Fruit fly (Drosophila melanogaster) whole organism, embryonic: ENCODE data around the gene Ilp6.

Experiments
- Asciz ChIP-seq: fragments of 200-800 bp; sonication (Bioruptor generic); optimal IDR thresholded peaks from 2 replicates; lab custom pipeline; 2017; ENCODE audit warnings: missing biosample characterization, mild to moderate bottlenecking, missing genetic modification characterization, missing genetic modification reagents
- C15 ChIP-seq: fragments of 200-800 bp; sonication (Bioruptor generic); IDR thresholded peaks from 3 replicates; pipeline ENCODE4 v1.3.6; 2022; ENCODE audit warnings: missing biosample characterization, missing genetic modification characterization
- CG10274 ChIP-seq: fragments of 200-800 bp; sonication (Bioruptor generic); optimal IDR thresholded peaks from 3 replicates; lab custom pipeline; 2017; ENCODE audit warnings: missing biosample characterization, mild to moderate bottlenecking, missing genetic modification characterization
- CG12104 ChIP-seq: fragments of 200-800 bp; sonication (Bioruptor generic); optimal IDR thresholded peaks from 3 replicates; lab custom pipeline; 2016; ENCODE audit warnings: missing biosample characterization, missing genetic modification characterization
- CG12744 ChIP-seq: fragments of 200-800 bp; sonication (Bioruptor generic); optimal IDR thresholded peaks from 2 replicates; lab custom pipeline; 2016; ENCODE audit warnings: missing biosample characterization, missing genetic modification characterization
- CG15073 ChIP-seq: fragments of 200-800 bp; sonication (Bioruptor generic); optimal IDR thresholded peaks from 2 replicates; lab custom pipeline; 2016; ENCODE audit warnings: missing biosample characterization, missing genetic modification characterization
- CG1529 ChIP-seq: fragments of 200-800 bp; sonication (Bioruptor generic); optimal IDR thresholded peaks from 3 replicates; lab custom pipeline; 2018; ENCODE audit warnings: missing biosample characterization, missing genetic modification characterization
- CG17829 ChIP-seq: fragments of 200-800 bp; optimal IDR thresholded peaks from 2 replicates; lab custom pipeline; 2019; ENCODE audit warnings: missing biosample characterization, mild to moderate bottlenecking, missing genetic modification characterization, moderate library complexity
- CG34422 ChIP-seq: fragments of 200-800 bp; sonication (Bioruptor generic); IDR thresholded peaks from 3 replicates; pipeline ENCODE4 v1.3.6; 2022; ENCODE audit warnings: missing biosample characterization, missing genetic modification characterization
- CG3838 ChIP-seq: fragments of 200-800 bp; sonication (Bioruptor generic); optimal IDR thresholded peaks from 3 replicates; lab custom pipeline; 2016; ENCODE audit warnings: missing biosample characterization, missing genetic modification characterization
- CG3847 ChIP-seq: fragments of 200-800 bp; sonication (Bioruptor generic); IDR thresholded peaks from 2 replicates; pipeline ENCODE4 v1.3.6; 2022; ENCODE audit warnings: missing biosample characterization, missing genetic modification characterization
- CG4328 ChIP-seq: fragments of 200-800 bp; sonication (Bioruptor generic); optimal IDR thresholded peaks from 3 replicates; lab custom pipeline; 2017; ENCODE audit warnings: missing biosample characterization, missing genetic modification reagents, missing genetic modification characterization
- CG4360 ChIP-seq: fragments of 200-800 bp; sonication (Bioruptor generic); IDR thresholded peaks from 2 replicates; pipeline ENCODE4 v1.3.6; 2022; ENCODE audit warnings: missing biosample characterization, missing genetic modification characterization
- CG5245 ChIP-seq: fragments of 200-800 bp; sonication (Bioruptor generic); optimal IDR thresholded peaks from 3 replicates; lab custom pipeline; 2016; ENCODE audit warnings: missing biosample characterization, missing genetic modification characterization
- CG6175 ChIP-seq: fragments of 200-800 bp; sonication (Bioruptor generic); IDR thresholded peaks from 3 replicates; pipeline ENCODE4 v1.3.6; 2022; ENCODE audit warnings: missing biosample characterization, missing genetic modification characterization
- CG6813 ChIP-seq: fragments of 200-800 bp; sonication (Bioruptor generic); optimal IDR thresholded peaks from 2 replicates; lab custom pipeline; 2017; ENCODE audit warnings: missing biosample characterization, missing genetic modification characterization, mild to moderate bottlenecking, moderate library complexity, missing genetic modification reagents
- CG9727 ChIP-seq: fragments of 200-800 bp; sonication (Bioruptor generic); optimal IDR thresholded peaks from 3 replicates; lab custom pipeline; 2017; ENCODE audit warnings: missing biosample characterization, mild to moderate bottlenecking, missing genetic modification characterization
- CG9932 ChIP-seq: fragments of 200-800 bp; sonication (Bioruptor generic); IDR thresholded peaks from 2 replicates; pipeline ENCODE4 v1.3.6; 2022; ENCODE audit warnings: missing biosample characterization, missing genetic modification characterization
- CHES-1-like ChIP-seq: fragments of 200-800 bp; sonication (Bioruptor generic); optimal IDR thresholded peaks from 2 replicates; lab custom pipeline; 2016; ENCODE audit warnings: missing biosample characterization, missing genetic modification characterization
- CTCF ChIP-seq: fragments of 200-800 bp; sonication (Bioruptor generic); optimal IDR thresholded peaks from 2 replicates; lab custom pipeline; 2017; ENCODE audit warnings: missing biosample characterization, mild to moderate bottlenecking, missing genetic modification characterization, moderate library complexity
- Deaf1 ChIP-seq: fragments of 200-800 bp; optimal IDR thresholded peaks from 3 replicates; lab custom pipeline; 2019; ENCODE audit warnings: missing biosample characterization, mild to moderate bottlenecking, missing genetic modification characterization, moderate library complexity
- Dek ChIP-seq: fragments of 200-800 bp; sonication (Bioruptor generic); optimal IDR thresholded peaks from 3 replicates; lab custom pipeline; 2019; ENCODE audit warnings: missing biosample characterization, mild to moderate bottlenecking, missing genetic modification characterization, moderate library complexity
- ERR ChIP-seq: fragments of 200-800 bp; sonication (Bioruptor generic); optimal IDR thresholded peaks from 2 replicates; lab custom pipeline; 2016; ENCODE audit warnings: missing biosample characterization, missing genetic modification characterization
- Ets97D ChIP-seq: fragments of 200-800 bp; sonication (Bioruptor generic); optimal IDR thresholded peaks from 3 replicates; lab custom pipeline; 2016; ENCODE audit warnings: missing biosample characterization, missing genetic modification characterization
- Hey ChIP-seq: fragments of 200-800 bp; sonication (Bioruptor generic); optimal IDR thresholded peaks from 3 replicates; lab custom pipeline; 2018; ENCODE audit warnings: missing biosample characterization, mild to moderate bottlenecking, missing genetic modification characterization
- Hmr ChIP-seq: fragments of 200-800 bp; sonication (Bioruptor generic); optimal IDR thresholded peaks from 3 replicates; lab custom pipeline; 2017; ENCODE audit warnings: mild to moderate bottlenecking, missing biosample characterization, missing genetic modification reagents, missing genetic modification characterization
- Hmx ChIP-seq: fragments of 200-800 bp; sonication (Bioruptor generic); optimal IDR thresholded peaks from 2 replicates; lab custom pipeline; 2016; ENCODE audit warnings: missing biosample characterization, missing genetic modification characterization
- Hr51 ChIP-seq, 2 experiments: fragments of 200-800 bp; sonication (Bioruptor generic); optimal IDR thresholded peaks; 2 replicates in 1 of 2; 3 replicates in 1 of 2; lab custom pipeline; 2016 to 2018; ENCODE audit warnings: missing biosample characterization in 2 of 2, missing genetic modification characterization in 2 of 2, mild to moderate bottlenecking in 1 of 2, moderate library complexity in 1 of 2
- Jarid2 ChIP-seq: fragments of 200-800 bp; sonication (Bioruptor generic); optimal IDR thresholded peaks from 3 replicates; lab custom pipeline; 2017; ENCODE audit warnings: mild to moderate bottlenecking, missing biosample characterization, missing genetic modification reagents, missing genetic modification characterization
- MBD-R2 ChIP-seq: fragments of 200-800 bp; sonication (Bioruptor generic); IDR thresholded peaks from 2 replicates; pipeline ENCODE4 v1.3.6; 2022; ENCODE audit warnings: missing biosample characterization, missing genetic modification characterization
- Max ChIP-seq: fragments of 200-800 bp; sonication (Bioruptor generic); optimal IDR thresholded peaks from 2 replicates; lab custom pipeline; 2016; ENCODE audit warnings: missing biosample characterization, mild to moderate bottlenecking, missing genetic modification characterization
- Med ChIP-seq: fragments of 200-800 bp; sonication (Bioruptor generic); peaks from one replicate; lab custom pipeline; 2016; ENCODE audit warnings: missing biosample characterization, missing genetic modification characterization, mild to moderate bottlenecking, inconsistent platforms, moderate library complexity
- Optix ChIP-seq: fragments of 200-800 bp; sonication (Bioruptor generic); IDR thresholded peaks from 3 replicates; pipeline ENCODE4 v1.3.6; 2022; ENCODE audit warnings: missing biosample characterization, missing genetic modification characterization
- Pdp1 ChIP-seq, 2 experiments: fragments of 200-800 bp; sonication (Bioruptor generic); optimal IDR thresholded peaks; 3 replicates each; lab custom pipeline; 2016; ENCODE audit warnings: missing biosample characterization in 2 of 2, missing genetic modification characterization in 2 of 2, mild to moderate bottlenecking in 1 of 2, moderate library complexity in 1 of 2
- Spps ChIP-seq: fragments of 200-800 bp; sonication (Bioruptor generic); optimal IDR thresholded peaks from 2 replicates; lab custom pipeline; 2018; ENCODE audit warnings: missing biosample characterization, mild to moderate bottlenecking, missing genetic modification characterization
- Taf1 ChIP-seq: fragments of 200-800 bp; sonication (Bioruptor generic); IDR thresholded peaks from 2 replicates; pipeline ENCODE4 v1.3.6; 2022; ENCODE audit warnings: missing biosample characterization, missing genetic modification characterization
- ab ChIP-seq: fragments of 200-800 bp; sonication (Bioruptor generic); optimal IDR thresholded peaks from 2 replicates; lab custom pipeline; 2016; ENCODE audit warnings: missing biosample characterization, missing genetic modification characterization
- bsh ChIP-seq, 2 experiments: fragments of 200-800 bp; sonication (Bioruptor generic); optimal IDR thresholded peaks; 2 replicates each; lab custom pipeline; 2017 to 2018; ENCODE audit warnings: mild to moderate bottlenecking in 2 of 2, missing biosample characterization in 2 of 2, missing genetic modification characterization in 2 of 2, moderate library complexity in 1 of 2
- caup ChIP-seq: fragments of 200-800 bp; sonication (Bioruptor generic); optimal IDR thresholded peaks from 3 replicates; lab custom pipeline; 2017; ENCODE audit warnings: missing biosample characterization, mild to moderate bottlenecking, missing genetic modification characterization, moderate library complexity; ENCODE audit not compliant: severe bottlenecking
- crc ChIP-seq: fragments of 200-800 bp; sonication (Bioruptor generic); optimal IDR thresholded peaks from 2 replicates; lab custom pipeline; 2016; ENCODE audit warnings: missing biosample characterization, missing genetic modification characterization
- crol ChIP-seq: fragments of 200-800 bp; sonication (Bioruptor generic); IDR thresholded peaks from 2 replicates; pipeline ENCODE4 v1.3.6; 2022; ENCODE audit warnings: missing biosample characterization, missing genetic modification characterization
- dpn ChIP-seq, 2 experiments: fragments of 200-800 bp; sonication (Bioruptor generic); optimal IDR thresholded peaks; 3 replicates each; lab custom pipeline; 2016; ENCODE audit warnings: missing biosample characterization in 2 of 2, missing genetic modification characterization in 2 of 2
- ewg ChIP-seq: fragments of 200-800 bp; sonication (Bioruptor generic); optimal IDR thresholded peaks from 3 replicates; lab custom pipeline; 2017; ENCODE audit warnings: mild to moderate bottlenecking, missing biosample characterization, missing genetic modification reagents, missing genetic modification characterization
- gsb-n ChIP-seq: fragments of 200-800 bp; sonication (Bioruptor generic); optimal IDR thresholded peaks from 3 replicates; lab custom pipeline; 2018; ENCODE audit warnings: missing biosample characterization, mild to moderate bottlenecking, missing genetic modification characterization
- onecut ChIP-seq: fragments of 200-800 bp; sonication (Bioruptor generic); IDR thresholded peaks from 2 replicates; pipeline ENCODE4 v1.3.6; 2022; ENCODE audit warnings: missing biosample characterization, missing genetic modification characterization
- repo ChIP-seq: fragments of 200-800 bp; sonication (Bioruptor generic); optimal IDR thresholded peaks from 2 replicates; lab custom pipeline; 2016; ENCODE audit warnings: missing biosample characterization, missing genetic modification characterization
- rib ChIP-seq: fragments of 200-800 bp; sonication (Bioruptor generic); IDR thresholded peaks from 2 replicates; pipeline ENCODE4 v1.3.6; 2022; ENCODE audit warnings: missing biosample characterization, missing genetic modification characterization
- sens ChIP-seq: fragments of 200-800 bp; sonication (Bioruptor generic); peaks from one replicate; lab custom pipeline; 2016; ENCODE audit warnings: missing biosample characterization, missing genetic modification characterization
- sima ChIP-seq: fragments of 200-800 bp; sonication (Bioruptor generic); optimal IDR thresholded peaks from 2 replicates; lab custom pipeline; 2016; ENCODE audit warnings: missing biosample characterization, missing genetic modification characterization
- sob ChIP-seq: fragments of 200-800 bp; sonication (Bioruptor generic); IDR thresholded peaks from 2 replicates; pipeline ENCODE4 v1.3.6; 2022; ENCODE audit warnings: missing biosample characterization, missing genetic modification characterization
- stwl ChIP-seq: fragments of 200-800 bp; sonication (Bioruptor generic); optimal IDR thresholded peaks from 3 replicates; lab custom pipeline; 2018; ENCODE audit warnings: missing biosample characterization, mild to moderate bottlenecking, missing genetic modification characterization, moderate library complexity

Gene Ilp6

dm6 chrX:2383121-2383848 lies 48.8 kb upstream of the Ilp6 start (continued):
- no peak for TF ChIP-seq bsh (GFP tag; optimal IDR thresholded peaks at IDR 0.05; lab: Kevin White, UChicago)
- TF ChIP-seq CG34422, result no peak
- no peak for TF ChIP-seq Taf1 (GFP tag; lab: Robert Waterston, UW)
- no peak for TF ChIP-seq Max (GFP tag; lab: Kevin White, UChicago)
- TF ChIP-seq CG5245, result no peak
- peak; percentile 25 for TF ChIP-seq sens (GFP tag; lab: Kevin White, UChicago)
- TF ChIP-seq CG17829 (tag; lab: Kevin White, UChicago), result no peak
- TF ChIP-seq Ets97D (GFP tag; lab: Kevin White, UChicago), result peak; percentile 70
- TF ChIP-seq crol (GFP tag; lab: Robert Waterston, UW), result no peak
- TF ChIP-seq C15 (GFP tag; lab: Robert Waterston, UW), result no peak
- TF ChIP-seq CG6813 (GFP tag; lab: Kevin White, UChicago), result peak; percentile 30
- TF ChIP-seq MBD-R2, result no peak
- peak; percentile 9 for TF ChIP-seq CG9727 (GFP tag; lab: Kevin White, UChicago)
- TF ChIP-seq CG10274 (GFP tag; lab: Kevin White, UChicago), result no peak
- peak; percentile 32 for TF ChIP-seq Hmr (GFP tag; lab: Kevin White, UChicago)
- TF ChIP-seq repo, result no peak
- peak; percentile 42 for TF ChIP-seq stwl (tag; lab: Kevin White, UChicago)
- no peak for TF ChIP-seq onecut (GFP tag; lab: Robert Waterston, UW)
- no peak for TF ChIP-seq ERR
- no peak for TF ChIP-seq Hey
- no peak for TF ChIP-seq gsb-n (tag; lab: Kevin White, UChicago)
- peak; percentile 20 for TF ChIP-seq CTCF
- no peak for TF ChIP-seq Optix (GFP tag; lab: Robert Waterston, UW)
- peak in 1 of 2 experiments; percentile 66 for TF ChIP-seq Pdp1 (GFP tag; optimal IDR thresholded peaks at IDR 0.05; lab: Kevin White, UChicago)
- TF ChIP-seq CG3847 (GFP tag; lab: Robert Waterston, UW), result no peak
- peak; percentile 95 for TF ChIP-seq ewg (GFP tag; lab: Kevin White, UChicago)
- TF ChIP-seq Med (GFP tag; lab: Kevin White, UChicago), result peak; percentile 69
- peak; percentile 36 for TF ChIP-seq Jarid2 (GFP tag; lab: Kevin White, UChicago)
- no peak for TF ChIP-seq sob (GFP tag; lab: Robert Waterston, UW)
- no peak for TF ChIP-seq sima
- TF ChIP-seq caup (GFP tag; lab: Kevin White, UChicago), result no peak
- no peak for TF ChIP-seq CG4360 (GFP tag; lab: Robert Waterston, UW)
- no peak for TF ChIP-seq CG15073
- TF ChIP-seq Hmx (GFP tag; lab: Kevin White, UChicago), result no peak
- no peak for TF ChIP-seq Dek
- no peak for TF ChIP-seq ab
- TF ChIP-seq CG4328 (GFP tag; lab: Kevin White, UChicago), result no peak
- no peak for TF ChIP-seq rib (GFP tag; lab: Robert Waterston, UW)
- no peak for TF ChIP-seq crc (GFP tag; lab: Kevin White, UChicago)
- no peak for TF ChIP-seq CG9932
- TF ChIP-seq CG12104 (GFP tag; lab: Kevin White, UChicago), result no peak
- TF ChIP-seq CHES-1-like (GFP tag; lab: Kevin White, UChicago), result no peak
- TF ChIP-seq Hr51 (GFP tag; optimal IDR thresholded peaks at IDR 0.05; lab: Kevin White, UChicago), result no peak
- no peak for TF ChIP-seq CG12744 (GFP tag; lab: Kevin White, UChicago)
- TF ChIP-seq CG3838 (GFP tag; lab: Kevin White, UChicago), result no peak
- TF ChIP-seq dpn (GFP tag; optimal IDR thresholded peaks at IDR 0.05; lab: Kevin White, UChicago), result no peak
- TF ChIP-seq CG6175 (GFP tag; lab: Robert Waterston, UW), result no peak
- TF ChIP-seq Deaf1 (tag; lab: Kevin White, UChicago), result peak; percentile 37
- no peak for TF ChIP-seq Asciz (GFP tag; lab: Kevin White, UChicago)
- no peak for TF ChIP-seq Spps (tag; lab: Kevin White, UChicago)
- no peak for TF ChIP-seq CG1529 (GFP tag; lab: Kevin White, UChicago)
